Worm (Caenorhabditis elegans) whole organism, young adult: Measurements from ENCODE around the gene ZK180.5.

Experiments used
- B0336.3 ChIP-seq: fragments of 200-800 bp; sonication (Bioruptor generic); IDR thresholded peaks from 2 replicates; pipeline ENCODE4 v1.3.6; 2022; ENCODE audit warnings: missing genetic modification characterization, missing compliant biosample characterization
- C06A6.2 ChIP-seq: fragments of 200-800 bp; sonication (Bioruptor generic); conservative IDR thresholded peaks from 2 replicates; pipeline ENCODE4 v1.3.6; 2022; ENCODE audit warnings: missing genetic modification characterization, missing compliant biosample characterization
- C17E4.6 ChIP-seq: fragments of 200-800 bp; sonication (Bioruptor generic); IDR thresholded peaks from 2 replicates; pipeline ENCODE4 v1.3.6; 2022; ENCODE audit warnings: missing genetic modification reagents, missing genetic modification characterization, missing compliant biosample characterization
- D2030.7 ChIP-seq: fragments of 200-800 bp; sonication (Bioruptor generic); IDR thresholded peaks from 2 replicates; pipeline ENCODE4 v1.3.6; 2022; ENCODE audit warnings: missing genetic modification reagents, missing genetic modification characterization, missing compliant biosample characterization
- F10E7.11 ChIP-seq: sonication (generic microtip); optimal IDR thresholded peaks from 2 replicates; lab custom pipeline; 2017; ENCODE audit warnings: mild to moderate bottlenecking, missing genetic modification characterization, moderate library complexity, missing compliant biosample characterization
- F22D6.2 ChIP-seq: sonication (generic microtip); optimal IDR thresholded peaks from 2 replicates; lab custom pipeline; 2016; ENCODE audit warnings: mild to moderate bottlenecking, missing genetic modification characterization, missing compliant biosample characterization
- F23B12.7 ChIP-seq: sonication (generic microtip); optimal IDR thresholded peaks from 2 replicates; lab custom pipeline; 2017; ENCODE audit warnings: missing genetic modification characterization, mild to moderate bottlenecking, missing compliant biosample characterization, antibody characterized with exemption, moderate library complexity; ENCODE audit not compliant: insufficient read depth
- F39B2.1 ChIP-seq: fragments of 200-800 bp; sonication (Bioruptor generic); IDR thresholded peaks from 2 replicates; pipeline ENCODE4 v1.3.6; 2022; ENCODE audit warnings: missing genetic modification reagents, missing genetic modification characterization, missing compliant biosample characterization
- F57C9.4 ChIP-seq: sonication (generic microtip); optimal IDR thresholded peaks from 2 replicates; lab custom pipeline; 2017; ENCODE audit warnings: mild to moderate bottlenecking, missing genetic modification characterization, missing compliant biosample characterization
- K11D2.4 ChIP-seq: fragments of 200-800 bp; sonication (Bioruptor generic); IDR thresholded peaks from 2 replicates; pipeline ENCODE4 v1.3.6; 2022; ENCODE audit warnings: missing genetic modification reagents, missing genetic modification characterization, missing compliant biosample characterization
- K12H6.12 ChIP-seq: fragments of 200-800 bp; sonication (Bioruptor generic); optimal IDR thresholded peaks from 2 replicates; lab custom pipeline; 2018; ENCODE audit warnings: mild to moderate bottlenecking, missing genetic modification characterization, missing compliant biosample characterization
- Y53G8AR.9 ChIP-seq: fragments of 200-800 bp; sonication (Bioruptor generic); conservative IDR thresholded peaks from 2 replicates; pipeline ENCODE4 v1.3.6; 2022; ENCODE audit warnings: missing genetic modification reagents, missing genetic modification characterization, missing compliant biosample characterization
- Y56A3A.18 ChIP-seq: fragments of 200-800 bp; sonication (Bioruptor generic); IDR thresholded peaks from 2 replicates; pipeline ENCODE4 v1.3.6; 2022; ENCODE audit warnings: missing genetic modification reagents, missing genetic modification characterization, missing compliant biosample characterization
- aptf-3 ChIP-seq: fragments of 200-800 bp; sonication (Bioruptor generic); IDR thresholded peaks from 2 replicates; pipeline ENCODE4 v1.3.6; 2022; ENCODE audit warnings: missing genetic modification characterization, missing compliant biosample characterization
- atf-7 ChIP-seq: sonication (generic microtip); optimal IDR thresholded peaks from 2 replicates; lab custom pipeline; 2017; ENCODE audit warnings: mild to moderate bottlenecking, missing genetic modification characterization, missing compliant biosample characterization
- attf-5 ChIP-seq: fragments of 200-800 bp; sonication (Bioruptor generic); optimal IDR thresholded peaks from 2 replicates; lab custom pipeline; 2018; ENCODE audit warnings: mild to moderate bottlenecking, missing genetic modification characterization, missing compliant biosample characterization
- attf-6 ChIP-seq: fragments of 200-800 bp; sonication (Bioruptor generic); IDR thresholded peaks from 2 replicates; pipeline ENCODE4 v1.3.6; 2022; ENCODE audit warnings: missing genetic modification reagents, missing genetic modification characterization, missing compliant biosample characterization
- bed-2 ChIP-seq: fragments of 200-800 bp; sonication (Bioruptor generic); IDR thresholded peaks from 2 replicates; pipeline ENCODE4 v1.3.6; 2022; ENCODE audit warnings: missing genetic modification reagents, missing genetic modification characterization, missing compliant biosample characterization
- cebp-1 ChIP-seq, 2 experiments: fragments of 200-800 bp in 1 of 2; sonication (Bioruptor generic) in 1 of 2; sonication (generic microtip) in 1 of 2; IDR thresholded peaks in 1 of 2; optimal IDR thresholded peaks in 1 of 2; 2 replicates each; pipeline versions ENCODE4 v1.3.6 to Lab custom; 2017 to 2022; ENCODE audit warnings: missing compliant biosample characterization in 2 of 2, missing genetic modification characterization in 2 of 2, mild to moderate bottlenecking in 1 of 2, missing genetic modification reagents in 1 of 2, moderate library complexity in 1 of 2
- ceh-100 ChIP-seq: fragments of 200-800 bp; sonication (Bioruptor generic); IDR thresholded peaks from 2 replicates; pipeline ENCODE4 v1.3.6; 2022; ENCODE audit warnings: missing genetic modification reagents, missing genetic modification characterization, missing compliant biosample characterization
- ceh-27 ChIP-seq: fragments of 200-800 bp; sonication (Bioruptor generic); optimal IDR thresholded peaks from 2 replicates; lab custom pipeline; 2018; ENCODE audit warnings: mild to moderate bottlenecking, missing genetic modification characterization, moderate library complexity, missing compliant biosample characterization
- chd-7 ChIP-seq: sonication (generic microtip); optimal IDR thresholded peaks from 2 replicates; lab custom pipeline; 2016; ENCODE audit warnings: mild to moderate bottlenecking, missing genetic modification characterization, moderate library complexity, missing compliant biosample characterization
- dpl-1 ChIP-seq: fragments of 150-350 bp; optimal IDR thresholded peaks from 2 replicates; lab custom pipeline; 2014; ENCODE audit warnings: missing biosample characterization, missing genetic modification reagents, missing genetic modification characterization
- egl-44 ChIP-seq: fragments of 200-800 bp; sonication (Bioruptor generic); IDR thresholded peaks from 2 replicates; pipeline ENCODE4 v1.3.6; 2022; ENCODE audit warnings: missing genetic modification reagents, missing genetic modification characterization, missing compliant biosample characterization
- ekl-4 ChIP-seq: fragments of 200-800 bp; sonication (Bioruptor generic); IDR thresholded peaks from 2 replicates; pipeline ENCODE4 v1.3.6; 2022; ENCODE audit warnings: missing genetic modification reagents, missing genetic modification characterization, missing compliant biosample characterization
- hmg-20 ChIP-seq: fragments of 200-800 bp; sonication (Bioruptor generic); IDR thresholded peaks from 2 replicates; pipeline ENCODE4 v1.3.6; 2022; ENCODE audit warnings: missing genetic modification reagents, missing genetic modification characterization, missing compliant biosample characterization
- hsf-1 ChIP-seq: fragments of 200-800 bp; sonication (Bioruptor generic); IDR thresholded peaks from 2 replicates; pipeline ENCODE4 v1.3.6; 2022; ENCODE audit warnings: missing genetic modification reagents, missing genetic modification characterization, missing compliant biosample characterization
- let-607 ChIP-seq, 2 experiments: fragments of 200-800 bp in 1 of 2; sonication (Bioruptor generic) in 1 of 2; sonication (generic microtip) in 1 of 2; optimal IDR thresholded peaks; 2 replicates each; lab custom pipeline; 2016 to 2018; ENCODE audit warnings: mild to moderate bottlenecking in 2 of 2, missing compliant biosample characterization in 2 of 2, missing genetic modification characterization in 2 of 2, moderate library complexity in 2 of 2, missing genotype in 1 of 2
- lin-40 ChIP-seq: sonication (generic microtip); optimal IDR thresholded peaks from 2 replicates; lab custom pipeline; 2016; ENCODE audit warnings: missing genetic modification characterization, mild to moderate bottlenecking, missing compliant biosample characterization, missing genotype, missing genetic modification reagents
- lin-54 ChIP-seq: fragments of 200-800 bp; sonication (Bioruptor generic); optimal IDR thresholded peaks from 2 replicates; lab custom pipeline; 2018; ENCODE audit warnings: mild to moderate bottlenecking, missing genetic modification characterization, missing compliant biosample characterization
- lir-1 ChIP-seq: fragments of 200-800 bp; sonication (Bioruptor generic); conservative IDR thresholded peaks from 2 replicates; pipeline ENCODE4 v1.3.6; 2022; ENCODE audit warnings: missing genetic modification reagents, missing genetic modification characterization, missing compliant biosample characterization
- lsl-1 ChIP-seq: fragments of 200-800 bp; sonication (Bioruptor generic); optimal IDR thresholded peaks from 2 replicates; lab custom pipeline; 2018; ENCODE audit warnings: mild to moderate bottlenecking, missing genetic modification characterization, moderate library complexity, missing compliant biosample characterization
- madf-10 ChIP-seq: sonication (generic microtip); optimal IDR thresholded peaks from 2 replicates; lab custom pipeline; 2016; ENCODE audit warnings: mild to moderate bottlenecking, missing genetic modification characterization, missing compliant biosample characterization
- madf-6 ChIP-seq: fragments of 200-800 bp; sonication (Bioruptor generic); IDR thresholded peaks from 2 replicates; pipeline ENCODE4 v1.3.6; 2022; ENCODE audit warnings: missing genetic modification reagents, missing genetic modification characterization, missing compliant biosample characterization
- madf-8 ChIP-seq: fragments of 200-800 bp; sonication (Bioruptor generic); conservative IDR thresholded peaks from 2 replicates; pipeline ENCODE4 v1.3.6; 2022; ENCODE audit warnings: missing genetic modification reagents, missing genetic modification characterization, missing compliant biosample characterization
- mcd-1 ChIP-seq: fragments of 200-800 bp; sonication (Bioruptor generic); IDR thresholded peaks from 2 replicates; pipeline ENCODE4 v1.3.6; 2022; ENCODE audit warnings: missing genetic modification reagents, missing genetic modification characterization, missing compliant biosample characterization
- mes-4 ChIP-seq: sonication (generic microtip); optimal IDR thresholded peaks from 2 replicates; lab custom pipeline; 2016; ENCODE audit warnings: missing genotype, missing genetic modification characterization, missing compliant biosample characterization
- nfya-2 ChIP-seq: fragments of 200-800 bp; sonication (Bioruptor generic); IDR thresholded peaks from 2 replicates; pipeline ENCODE4 v1.3.6; 2022; ENCODE audit warnings: missing genetic modification reagents, missing genetic modification characterization, missing compliant biosample characterization
- pha-4 ChIP-seq: fragments of 150-350 bp; sonication (generic microtip); optimal IDR thresholded peaks from 2 replicates; lab custom pipeline; 2014; ENCODE audit warnings: missing biosample characterization, missing genetic modification reagents, missing genetic modification characterization
- rcor-1 ChIP-seq: fragments of 200-800 bp; sonication (Bioruptor generic); IDR thresholded peaks from 2 replicates; pipeline ENCODE4 v1.3.6; 2022; ENCODE audit warnings: missing genetic modification reagents, missing genetic modification characterization, missing compliant biosample characterization
- snpc-4 ChIP-seq, 5 experiments: fragments of 150-350 bp in 1 of 5; sonication (generic microtip) in 4 of 5; optimal IDR thresholded peaks; 2 replicates each; lab custom pipeline; 2014 to 2018; ENCODE audit warnings: missing genetic modification characterization in 5 of 5, missing biosample characterization in 3 of 5, antibody characterized with exemption in 2 of 5, mild to moderate bottlenecking in 2 of 5, missing compliant biosample characterization in 2 of 5, missing genotype in 2 of 5, moderate library complexity in 2 of 5, missing genetic modification reagents in 1 of 5
- tbp1 ChIP-seq: fragments of 200-800 bp; sonication (Bioruptor generic); optimal IDR thresholded peaks from 2 replicates; lab custom pipeline; 2018; ENCODE audit warnings: mild to moderate bottlenecking, missing genetic modification characterization, missing compliant biosample characterization
- unc-62 ChIP-seq: fragments of 150-350 bp; optimal IDR thresholded peaks from 2 replicates; lab custom pipeline; 2014; ENCODE audit warnings: missing biosample characterization, missing genetic modification reagents, missing genetic modification characterization
- ztf-18 ChIP-seq: sonication (generic microtip); optimal IDR thresholded peaks from 2 replicates; lab custom pipeline; 2016; ENCODE audit warnings: missing genotype, mild to moderate bottlenecking, missing genetic modification characterization, missing compliant biosample characterization
- ztf-26 ChIP-seq: sonication (generic microtip); optimal IDR thresholded peaks from 2 replicates; lab custom pipeline; 2017; ENCODE audit warnings: missing genetic modification characterization, missing compliant biosample characterization
- ztf-28 ChIP-seq: fragments of 200-800 bp; sonication (Bioruptor generic); IDR thresholded peaks from 2 replicates; pipeline ENCODE4 v1.3.6; 2022; ENCODE audit warnings: missing genetic modification reagents, missing genetic modification characterization, missing compliant biosample characterization

ZK180.5 gene

DNA sequence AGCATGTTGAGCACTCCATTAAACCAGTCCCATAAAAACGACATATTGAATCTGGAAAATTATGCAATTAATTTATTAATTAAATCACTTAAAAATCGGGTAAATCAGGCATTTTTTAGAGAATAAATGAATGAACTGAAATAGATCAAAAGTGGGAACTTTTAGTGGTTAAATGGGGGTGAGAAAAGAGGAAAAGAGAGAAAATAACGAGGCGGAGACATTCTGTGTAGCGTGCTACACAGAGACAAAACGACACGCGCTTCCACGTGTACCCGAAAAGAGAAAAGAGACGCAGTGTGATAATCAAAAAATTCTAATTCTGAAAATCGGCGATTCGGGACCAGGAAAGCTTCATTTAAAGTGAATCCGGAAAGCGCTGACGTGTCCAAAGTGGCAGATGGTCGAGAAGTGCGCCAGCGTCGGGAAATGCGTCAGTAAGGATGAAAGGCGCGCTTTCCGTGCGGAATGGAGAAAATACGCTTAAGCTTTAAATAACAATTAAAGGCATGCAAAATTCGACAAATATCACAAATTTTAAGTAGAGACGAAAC lies 3.6 kb downstream of the ZK180.5 start, which contains the start of gene sar-1:
Gene sar-1, minus strand, starts transcription at position 51 of the 551 bp plus-strand sequence.
- TF ChIP-seq F22D6.2 (tag; lab: Kevin White, UChicago) (peak; percentile 32), K12H6.12 (tag; lab: Kevin White, UChicago) (peak; percentile 57), F57C9.4 (tag; lab: Kevin White, UChicago) (no peak), C06A6.2 (GFP tag; lab: Robert Waterston, UW) (0 out of 2 replicates have a peak, but pooled peaks have one; percentile 34), chd-7 (tag; lab: Kevin White, UChicago) (peak; percentile 68), tbp1 (GFP tag; lab: Kevin White, UChicago) (peak; percentile 59), madf-10 (peak; percentile 24), madf-8 (GFP tag; lab: Robert Waterston, UW) (peak; percentile 63), aptf-3 (GFP tag; lab: Robert Waterston, UW) (no peak), hmg-20 (peak; percentile 67), ztf-28 (no peak), bed-2 (GFP tag; lab: Robert Waterston, UW) (no peak), Y56A3A.18 (GFP tag; lab: Robert Waterston, UW) (peak; percentile 40; the same call in 1 of the 2 replicates), atf-7 (tag; lab: Kevin White, UChicago) (peak; percentile 21), D2030.7 (GFP tag; lab: Robert Waterston, UW) (peak; percentile 66), unc-62 (no peak), mes-4 (tag; lab: Kevin White, UChicago) (no peak), nfya-2 (no peak), mcd-1 (GFP tag; lab: Robert Waterston, UW) (peak; percentile 88), ztf-18 (tag; lab: Kevin White, UChicago) (peak; percentile 97), let-607 (tag; optimal IDR thresholded peaks at IDR 0.05; lab: Kevin White, UChicago) (peak; percentile 98), lir-1 (peak; percentile 64; the same call in 1 of the 2 replicates), ztf-26 (peak; percentile 51), dpl-1 (GFP tag; lab: Kevin White, UChicago) (peak; percentile 17), hsf-1 (peak; percentile 61; the same call in 1 of the 2 replicates), F39B2.1 (GFP tag; lab: Robert Waterston, UW) (no peak), K11D2.4 (GFP tag; lab: Robert Waterston, UW) (peak; percentile 82), lsl-1 (peak; percentile 61), ekl-4 (GFP tag; lab: Robert Waterston, UW) (peak; percentile 68), pha-4 (no peak), rcor-1 (peak; percentile 53), lin-54 (GFP tag; lab: Kevin White, UChicago) (peak; percentile 79), egl-44 (GFP tag; lab: Robert Waterston, UW) (peak; percentile 55; the same call in 1 of the 2 replicates), snpc-4 (GFP tag; optimal IDR thresholded peaks at IDR 0.05; lab: Kevin White, UChicago) (no peak), snpc-4 (tag; optimal IDR thresholded peaks at IDR 0.05; lab: Kevin White, UChicago) (peak in 2 of 4 experiments; percentile 65 to 70), F23B12.7 (peak; percentile 8), madf-6 (GFP tag; lab: Robert Waterston, UW) (peak; percentile 75), C17E4.6 (GFP tag; lab: Robert Waterston, UW) (peak; percentile 33; the same call in 1 of the 2 replicates), ceh-100 (GFP tag; lab: Robert Waterston, UW) (peak; percentile 56; the same call in 1 of the 2 replicates), F10E7.11 (tag; lab: Kevin White, UChicago) (no peak), attf-6 (GFP tag; lab: Robert Waterston, UW) (peak; percentile 62; the same call in 1 of the 2 replicates), cebp-1 (GFP tag; IDR thresholded peaks at IDR 0.05; lab: Robert Waterston, UW) (no peak), cebp-1 (tag; optimal IDR thresholded peaks at IDR 0.05; lab: Kevin White, UChicago) (peak; percentile 71), lin-40 (peak; percentile 86), B0336.3 (peak; percentile 74), attf-5 (GFP tag; lab: Kevin White, UChicago) (peak; percentile 59), ceh-27 (peak; percentile 16), Y53G8AR.9 (GFP tag; lab: Robert Waterston, UW) (peak; percentile 80; the same call in 1 of the 2 replicates)
